Worm (Caenorhabditis elegans) whole organism, L1 larva: ENCODE data around the gene ZK632.14.

Experiments used
- C04F5.9 ChIP-seq: sonication (generic microtip); optimal IDR thresholded peaks from 2 replicates; lab custom pipeline; 2016; ENCODE audit warnings: missing genetic modification characterization, missing compliant biosample characterization
- ama-1 ChIP-seq: fragments of 150-350 bp; optimal IDR thresholded peaks from 2 replicates; lab custom pipeline; 2014
- ces-1 ChIP-seq: fragments of 150-350 bp; optimal IDR thresholded peaks from 2 replicates; lab custom pipeline; 2014; ENCODE audit warnings: missing biosample characterization, missing genetic modification reagents, missing genetic modification characterization
- elt-3 ChIP-seq, 6 experiments: fragments of 150-350 bp in 1 of 6; sonication (generic microtip); optimal IDR thresholded peaks; 2 replicates each; lab custom pipeline; 2017 to 2018; ENCODE audit warnings: missing biosample characterization in 6 of 6, missing genetic modification characterization in 6 of 6, inconsistent platforms in 1 of 6
- nhr-12 ChIP-seq: sonication (generic microtip); optimal IDR thresholded peaks from 2 replicates; lab custom pipeline; 2017; ENCODE audit warnings: missing biosample characterization, missing genetic modification characterization
- nhr-237 ChIP-seq: fragments of 150-350 bp; optimal IDR thresholded peaks from 2 replicates; lab custom pipeline; 2014; ENCODE audit warnings: missing biosample characterization, missing genetic modification characterization
- pqm-1 ChIP-seq: sonication (generic microtip); optimal IDR thresholded peaks from 3 replicates; lab custom pipeline; 2017; ENCODE audit warnings: missing biosample characterization, missing genetic modification characterization
- snpc-4 ChIP-seq: fragments of 150-350 bp; optimal IDR thresholded peaks from 2 replicates; lab custom pipeline; 2014; ENCODE audit warnings: missing biosample characterization, missing genetic modification characterization
- ztf-11 ChIP-seq, 2 experiments: sonication (generic microtip); optimal IDR thresholded peaks; 2 replicates each; lab custom pipeline; 2016 to 2017; ENCODE audit warnings: missing genetic modification characterization in 2 of 2, missing biosample characterization in 1 of 2, missing compliant biosample characterization in 1 of 2

- no peak for TF ChIP-seq ces-1 (GFP tag; lab: Kevin White, UChicago)
- no peak for TF ChIP-seq elt-3 (tag; optimal IDR thresholded peaks at IDR 0.05; lab: Kevin White, UChicago)
- no peak for TF ChIP-seq nhr-237 (tag; lab: Kevin White, UChicago)
- TF ChIP-seq ama-1 (lab: Kevin White, UChicago) = peak; percentile 87
- TF ChIP-seq ztf-11 (tag; optimal IDR thresholded peaks at IDR 0.05; lab: Kevin White, UChicago) = no peak
- TF ChIP-seq nhr-12 = no peak
- no peak for TF ChIP-seq C04F5.9 (tag; lab: Kevin White, UChicago)
- TF ChIP-seq snpc-4 (tag; lab: Kevin White, UChicago) = no peak
- TF ChIP-seq pqm-1 (tag; lab: Kevin White, UChicago) = no peak
Observed at ce11 chrIII:9824330-9824934, 11.2 kb downstream of the ZK632.14 start, which contains the start of gene lin-52.
